Fruit fly (Drosophila melanogaster) whole organism, embryonic: ENCODE measurements around the gene CG44405.

Source experiments
- Bdp1 ChIP-seq: fragments of 200-800 bp; sonication (Bioruptor generic); optimal IDR thresholded peaks from 3 replicates; lab custom pipeline; 2016; ENCODE audit warnings: missing biosample characterization, missing genetic modification characterization
- Bteb2 ChIP-seq: fragments of 200-800 bp; sonication (Bioruptor generic); optimal IDR thresholded peaks from 2 replicates; lab custom pipeline; 2016; ENCODE audit warnings: missing biosample characterization, missing genetic modification characterization
- CG11398 ChIP-seq: fragments of 200-800 bp; sonication (Bioruptor generic); optimal IDR thresholded peaks from 2 replicates; lab custom pipeline; 2016; ENCODE audit warnings: missing biosample characterization, missing genetic modification characterization
- CG11695 ChIP-seq: fragments of 200-800 bp; sonication (Bioruptor generic); IDR thresholded peaks from 3 replicates; pipeline ENCODE4 v1.3.6; 2022; ENCODE audit warnings: missing biosample characterization, missing genetic modification characterization
- CG13287 ChIP-seq: fragments of 200-800 bp; sonication (Bioruptor generic); IDR thresholded peaks from 2 replicates; pipeline ENCODE4 v1.3.6; 2022; ENCODE audit warnings: missing biosample characterization, missing genetic modification characterization; ENCODE audit not compliant: partially characterized antibody
- CG14441 ChIP-seq: fragments of 200-800 bp; sonication (Bioruptor generic); IDR thresholded peaks from 2 replicates; pipeline ENCODE4 v1.3.6; 2022; ENCODE audit warnings: missing biosample characterization, missing genetic modification characterization
- CG17829 ChIP-seq: fragments of 200-800 bp; optimal IDR thresholded peaks from 2 replicates; lab custom pipeline; 2019; ENCODE audit warnings: missing biosample characterization, mild to moderate bottlenecking, missing genetic modification characterization, moderate library complexity
- CG1792 ChIP-seq: fragments of 200-800 bp; sonication (Bioruptor generic); optimal IDR thresholded peaks from 2 replicates; lab custom pipeline; 2016; ENCODE audit warnings: missing biosample characterization, missing genetic modification characterization
- CG2129 ChIP-seq: fragments of 200-800 bp; sonication (Bioruptor generic); IDR thresholded peaks from 2 replicates; pipeline ENCODE4 v1.3.6; 2022; ENCODE audit warnings: missing biosample characterization, missing genetic modification characterization; ENCODE audit not compliant: partially characterized antibody
- CG32772 ChIP-seq: fragments of 200-800 bp; sonication (Bioruptor generic); IDR thresholded peaks from 2 replicates; pipeline ENCODE4 v1.3.6; 2022; ENCODE audit warnings: missing biosample characterization, missing genetic modification characterization
- CG34422 ChIP-seq: fragments of 200-800 bp; sonication (Bioruptor generic); IDR thresholded peaks from 3 replicates; pipeline ENCODE4 v1.3.6; 2022; ENCODE audit warnings: missing biosample characterization, missing genetic modification characterization
- CG4424 ChIP-seq: fragments of 200-800 bp; sonication (Bioruptor generic); optimal IDR thresholded peaks from 3 replicates; lab custom pipeline; 2016; ENCODE audit warnings: missing biosample characterization, missing genetic modification characterization
- CG5953 ChIP-seq: fragments of 200-800 bp; sonication (Bioruptor generic); IDR thresholded peaks from 2 replicates; pipeline ENCODE4 v1.3.6; 2022; ENCODE audit warnings: missing biosample characterization, missing genetic modification characterization
- CG6791 ChIP-seq: fragments of 200-800 bp; sonication (Bioruptor generic); IDR thresholded peaks from 3 replicates; pipeline ENCODE4 v1.3.6; 2022; ENCODE audit warnings: missing biosample characterization, missing genetic modification characterization; ENCODE audit not compliant: partially characterized antibody
- CG7271 ChIP-seq: fragments of 200-800 bp; sonication (Bioruptor generic); optimal IDR thresholded peaks from 2 replicates; lab custom pipeline; 2018; ENCODE audit warnings: missing biosample characterization, mild to moderate bottlenecking, missing genetic modification characterization, moderate library complexity
- CG7963 ChIP-seq: fragments of 200-800 bp; sonication (Bioruptor generic); IDR thresholded peaks from 3 replicates; pipeline ENCODE4 v1.3.6; 2022; ENCODE audit warnings: missing biosample characterization, missing genetic modification characterization; ENCODE audit not compliant: partially characterized antibody
- CG8765 ChIP-seq: fragments of 200-800 bp; sonication (Bioruptor generic); IDR thresholded peaks from 2 replicates; pipeline ENCODE4 v1.3.6; 2022; ENCODE audit warnings: missing biosample characterization, missing genetic modification characterization
- CrebB ChIP-seq: fragments of 200-800 bp; sonication (Bioruptor generic); optimal IDR thresholded peaks from 3 replicates; lab custom pipeline; 2018; ENCODE audit warnings: missing biosample characterization, mild to moderate bottlenecking, missing genetic modification characterization
- Dfd ChIP-seq, 2 experiments: fragments of >200 bp; optimal IDR thresholded peaks; 2 replicates each; lab custom pipeline; 2017; ENCODE audit warnings: missing biosample characterization in 2 of 2, missing genetic modification characterization in 2 of 2
- Ets65A ChIP-seq: fragments of 200-800 bp; sonication (Bioruptor generic); peaks from one replicate; lab custom pipeline; 2016; ENCODE audit warnings: missing biosample characterization, missing genetic modification characterization
- Fer3 ChIP-seq: fragments of 200-800 bp; sonication (Bioruptor generic); optimal IDR thresholded peaks from 2 replicates; lab custom pipeline; 2018; ENCODE audit warnings: missing biosample characterization, mild to moderate bottlenecking, missing genetic modification characterization, moderate library complexity
- Gsc ChIP-seq: fragments of 200-800 bp; sonication (Bioruptor generic); IDR thresholded peaks from 2 replicates; pipeline ENCODE4 v1.3.6; 2022; ENCODE audit warnings: missing biosample characterization, missing genetic modification characterization
- HHEX ChIP-seq: fragments of 200-800 bp; sonication (Bioruptor generic); optimal IDR thresholded peaks from 3 replicates; lab custom pipeline; 2017; ENCODE audit warnings: missing biosample characterization, mild to moderate bottlenecking, missing genetic modification characterization, missing genetic modification reagents
- Hr78 ChIP-seq, 2 experiments: fragments of 200-800 bp in 1 of 2; fragments of >200 bp in 1 of 2; sonication (Bioruptor generic) in 1 of 2; optimal IDR thresholded peaks; 2 replicates each; lab custom pipeline; 2017 to 2019; ENCODE audit warnings: missing biosample characterization in 2 of 2, missing genetic modification characterization in 2 of 2, mild to moderate bottlenecking in 1 of 2, moderate library complexity in 1 of 2
- Lhr ChIP-seq: fragments of 200-800 bp; sonication (Bioruptor generic); optimal IDR thresholded peaks from 3 replicates; lab custom pipeline; 2017; ENCODE audit warnings: mild to moderate bottlenecking, missing biosample characterization, missing genetic modification reagents, missing genetic modification characterization
- MBD-R2 ChIP-seq: fragments of 200-800 bp; sonication (Bioruptor generic); IDR thresholded peaks from 2 replicates; pipeline ENCODE4 v1.3.6; 2022; ENCODE audit warnings: missing biosample characterization, missing genetic modification characterization
- Mrtf ChIP-seq: fragments of 200-800 bp; sonication (Bioruptor generic); IDR thresholded peaks from 3 replicates; pipeline ENCODE4 v1.3.6; 2022; ENCODE audit warnings: missing biosample characterization, missing genetic modification characterization
- Nf-YB ChIP-seq: fragments of 200-800 bp; sonication (Bioruptor generic); optimal IDR thresholded peaks from 3 replicates; lab custom pipeline; 2019; ENCODE audit warnings: missing biosample characterization, mild to moderate bottlenecking, missing genetic modification characterization, moderate library complexity
- Optix ChIP-seq: fragments of 200-800 bp; sonication (Bioruptor generic); IDR thresholded peaks from 3 replicates; pipeline ENCODE4 v1.3.6; 2022; ENCODE audit warnings: missing biosample characterization, missing genetic modification characterization
- Scr ChIP-seq: fragments of 200-800 bp; sonication (Bioruptor generic); IDR thresholded peaks from 2 replicates; pipeline ENCODE4 v1.3.6; 2022; ENCODE audit warnings: missing biosample characterization, missing genetic modification characterization; ENCODE audit not compliant: partially characterized antibody
- Sox100B ChIP-seq: fragments of 200-800 bp; sonication (Bioruptor generic); optimal IDR thresholded peaks from 3 replicates; lab custom pipeline; 2018; ENCODE audit warnings: missing biosample characterization, mild to moderate bottlenecking, missing genetic modification characterization
- Sry-β ChIP-seq: fragments of 200-800 bp; sonication (Bioruptor generic); optimal IDR thresholded peaks from 2 replicates; lab custom pipeline; 2018; ENCODE audit warnings: missing biosample characterization, mild to moderate bottlenecking, missing genetic modification characterization, moderate library complexity
- Sry-δ ChIP-seq: fragments of 200-800 bp; sonication (Bioruptor generic); optimal IDR thresholded peaks from 2 replicates; lab custom pipeline; 2016; ENCODE audit warnings: missing biosample characterization, missing genetic modification characterization
- TFAM ChIP-seq: fragments of 200-800 bp; sonication (Bioruptor generic); optimal IDR thresholded peaks from 2 replicates; lab custom pipeline; 2017; ENCODE audit warnings: missing biosample characterization, missing genetic modification characterization, inconsistent platforms
- Trl ChIP-seq, 3 experiments: fragments of >200 bp in 2 of 3; fragments of 200-800 bp in 1 of 3; sonication (Bioruptor generic) in 1 of 3; optimal IDR thresholded peaks; 2 replicates in 1 of 3; 3 replicates in 2 of 3; lab custom pipeline; 2016 to 2017; ENCODE audit warnings: missing biosample characterization in 1 of 3, missing genetic modification characterization in 1 of 3
- abd-A ChIP-seq: fragments of 200-800 bp; sonication (Bioruptor generic); optimal IDR thresholded peaks from 3 replicates; lab custom pipeline; 2019; ENCODE audit warnings: missing biosample characterization, mild to moderate bottlenecking, missing genetic modification characterization, moderate library complexity
- aop ChIP-seq: fragments of 200-800 bp; sonication (Bioruptor generic); IDR thresholded peaks from 2 replicates; pipeline ENCODE4 v1.3.6; 2022; ENCODE audit warnings: missing biosample characterization, missing genetic modification characterization
- dati ChIP-seq: fragments of 200-800 bp; sonication (Bioruptor generic); IDR thresholded peaks from 2 replicates; pipeline ENCODE4 v1.3.6; 2022; ENCODE audit warnings: missing biosample characterization, missing genetic modification characterization
- dpn ChIP-seq, 2 experiments: fragments of 200-800 bp; sonication (Bioruptor generic); optimal IDR thresholded peaks; 3 replicates each; lab custom pipeline; 2016; ENCODE audit warnings: missing biosample characterization in 2 of 2, missing genetic modification characterization in 2 of 2
- ewg ChIP-seq: fragments of 200-800 bp; sonication (Bioruptor generic); optimal IDR thresholded peaks from 3 replicates; lab custom pipeline; 2017; ENCODE audit warnings: mild to moderate bottlenecking, missing biosample characterization, missing genetic modification reagents, missing genetic modification characterization
- ranshi ChIP-seq: fragments of 200-800 bp; sonication (Bioruptor generic); IDR thresholded peaks from 2 replicates; pipeline ENCODE4 v1.3.6; 2022; ENCODE audit warnings: missing biosample characterization, missing genetic modification characterization
- schlank ChIP-seq: fragments of 200-800 bp; sonication (Bioruptor generic); optimal IDR thresholded peaks from 2 replicates; lab custom pipeline; 2018; ENCODE audit warnings: missing biosample characterization, mild to moderate bottlenecking, missing genetic modification characterization
- scrt ChIP-seq: fragments of 200-800 bp; sonication (Bioruptor generic); optimal IDR thresholded peaks from 2 replicates; lab custom pipeline; 2018; ENCODE audit warnings: missing biosample characterization, mild to moderate bottlenecking, missing genetic modification characterization, moderate library complexity
- sens-2 ChIP-seq: fragments of 200-800 bp; sonication (Bioruptor generic); IDR thresholded peaks from 2 replicates; pipeline ENCODE4 v1.3.6; 2022; ENCODE audit warnings: missing biosample characterization, missing genetic modification characterization
- slp2 ChIP-seq: fragments of 200-800 bp; sonication (Bioruptor generic); optimal IDR thresholded peaks from 2 replicates; lab custom pipeline; 2016; ENCODE audit warnings: missing biosample characterization, missing genetic modification characterization
- tin ChIP-seq: fragments of 200-800 bp; sonication (Bioruptor generic); optimal IDR thresholded peaks from 3 replicates; lab custom pipeline; 2016; ENCODE audit warnings: missing biosample characterization, missing genetic modification characterization
- vnd ChIP-seq: fragments of 200-800 bp; sonication (Bioruptor generic); IDR thresholded peaks from 3 replicates; pipeline ENCODE4 v1.3.6; 2022; ENCODE audit warnings: missing biosample characterization, missing genetic modification characterization; ENCODE audit not compliant: partially characterized antibody
- wek ChIP-seq: fragments of 200-800 bp; sonication (Bioruptor generic); optimal IDR thresholded peaks from 3 replicates; lab custom pipeline; 2018; ENCODE audit warnings: missing biosample characterization, mild to moderate bottlenecking, missing genetic modification characterization, moderate library complexity
- zfh1 ChIP-seq: fragments of 200-800 bp; sonication (Bioruptor generic); IDR thresholded peaks from 3 replicates; pipeline ENCODE4 v1.3.6; 2022; ENCODE audit warnings: missing biosample characterization, missing genetic modification characterization

Gene CG44405

DNA sequence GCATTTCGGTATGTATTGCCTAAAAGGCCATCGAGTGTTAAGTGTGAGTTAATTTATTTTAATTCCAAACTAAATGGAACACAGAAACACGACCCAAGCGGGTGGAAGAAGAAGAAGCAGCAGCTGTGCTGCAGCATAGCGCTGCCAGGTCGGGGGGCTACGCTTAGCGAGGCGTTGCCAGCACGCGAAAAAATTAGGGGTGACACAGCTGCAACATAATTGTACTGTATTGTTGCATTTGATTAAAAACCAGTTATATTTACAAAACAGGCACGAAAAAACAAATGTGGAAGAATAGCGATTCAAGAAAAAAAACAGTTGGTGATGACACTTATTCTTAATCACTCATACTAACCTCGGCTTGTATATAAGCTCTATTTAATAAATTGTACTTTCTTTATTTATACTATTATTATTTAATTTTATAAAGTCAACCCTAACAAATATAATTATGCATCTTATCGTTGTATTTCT is 8.1 kb upstream of the CG44405 start (continued):
- TF ChIP-seq zfh1 (GFP tag; lab: Robert Waterston, UW) (peak; percentile 76; the same call in 2 of the 3 replicates), Lhr (GFP tag; lab: Kevin White, UChicago) (no peak), HHEX (GFP tag; lab: Kevin White, UChicago) (no peak), Gsc (0 out of 2 replicates have a peak, but pooled peaks have one; percentile 20), CG1792 (GFP tag; lab: Kevin White, UChicago) (no peak), abd-A (no peak), CG11398 (GFP tag; lab: Kevin White, UChicago) (peak; percentile 14), CG34422 (GFP tag; lab: Robert Waterston, UW) (peak; percentile 82), Hr78 (GFP tag; optimal IDR thresholded peaks at IDR 0.05; lab: Kevin White, UChicago) (no peak), CG14441 (GFP tag; lab: Robert Waterston, UW) (no peak; the same call in 1 of the 2 replicates), Sox100B (peak; percentile 70), slp2 (peak; percentile 25), Ets65A (GFP tag; lab: Kevin White, UChicago) (peak; percentile 97), tin (GFP tag; lab: Kevin White, UChicago) (peak; percentile 53), CG17829 (tag; lab: Kevin White, UChicago) (peak; percentile 70), CG32772 (GFP tag; lab: Robert Waterston, UW) (peak; percentile 68), Sry-δ (GFP tag; lab: Kevin White, UChicago) (peak; percentile 87), CG11695 (GFP tag; lab: Robert Waterston, UW) (peak; percentile 55; the same call in 1 of the 3 replicates), CG7271 (no peak), ranshi (GFP tag; lab: Robert Waterston, UW) (peak; percentile 80), dati (GFP tag; lab: Robert Waterston, UW) (no peak), aop (no peak), Bdp1 (GFP tag; lab: Kevin White, UChicago) (no peak), CG4424 (GFP tag; lab: Kevin White, UChicago) (peak; percentile 50), CG13287 (GFP tag; lab: Robert Waterston, UW) (peak; percentile 68), Sry-β (peak; percentile 11), MBD-R2 (peak; percentile 77), CG7963 (no peak), scrt (GFP tag; lab: Kevin White, UChicago) (peak; percentile 23), ewg (GFP tag; lab: Kevin White, UChicago) (peak; percentile 49), Fer3 (tag; lab: Kevin White, UChicago) (no peak), Scr (0 out of 2 replicates have a peak, but pooled peaks have one; percentile 57), CG8765 (GFP tag; lab: Robert Waterston, UW) (0 out of 2 replicates have a peak, but pooled peaks have one; percentile 50), dpn (GFP tag; optimal IDR thresholded peaks at IDR 0.05; lab: Kevin White, UChicago) (peak; percentile 69 to 80), Optix (GFP tag; lab: Robert Waterston, UW) (peak; percentile 74), CG5953 (GFP tag; lab: Robert Waterston, UW) (no peak), wek (no peak), Bteb2 (peak; percentile 27), Dfd (GFP tag; optimal IDR thresholded peaks at IDR 0.05; lab: Kevin White, UChicago) (no peak), sens-2 (GFP tag; lab: Robert Waterston, UW) (no peak), Nf-YB (GFP tag; lab: Kevin White, UChicago) (peak; percentile 29), Mrtf (peak; percentile 68; the same call in 2 of the 3 replicates), CG6791 (peak; percentile 54), vnd (GFP tag; lab: Robert Waterston, UW) (no peak), TFAM (GFP tag; lab: Kevin White, UChicago) (no peak), Trl (optimal IDR thresholded peaks at IDR 0.05; lab: Kevin White, UChicago) (no peak), Trl (GFP tag; optimal IDR thresholded peaks at IDR 0.05; lab: Kevin White, UChicago) (peak; percentile 50), schlank (tag; lab: Kevin White, UChicago) (peak; percentile 26), CrebB (tag; lab: Kevin White, UChicago) (peak; percentile 3), CG2129 (GFP tag; lab: Robert Waterston, UW) (no peak)
